Worm (Caenorhabditis elegans) whole organism, early embryonic: Measurements from ENCODE around the gene str-160.

Source experiments
- F13C5.2 ChIP-seq: sonication (generic microtip); optimal IDR thresholded peaks from 2 replicates; lab custom pipeline; 2017; ENCODE audit warnings: mild to moderate bottlenecking, missing genetic modification characterization, inconsistent platforms, missing compliant biosample characterization
- aly-1 ChIP-seq: sonication (generic microtip); optimal IDR thresholded peaks from 2 replicates; lab custom pipeline; 2016; ENCODE audit warnings: missing genetic modification characterization, missing compliant biosample characterization
- ama-1 ChIP-seq: fragments of 150-350 bp; optimal IDR thresholded peaks from 2 replicates; lab custom pipeline; 2014
- ceh-36 ChIP-seq: sonication (generic microtip); optimal IDR thresholded peaks from 2 replicates; lab custom pipeline; 2016; ENCODE audit warnings: missing genetic modification characterization, inconsistent platforms, missing compliant biosample characterization
- flt-1 ChIP-seq: fragments of 200-800 bp; sonication (Bioruptor generic); IDR thresholded peaks from 2 replicates; pipeline ENCODE4 v1.3.6; 2022; ENCODE audit warnings: missing genetic modification characterization, missing compliant biosample characterization
- hnd-1 ChIP-seq: sonication (generic microtip); optimal IDR thresholded peaks from 2 replicates; lab custom pipeline; 2016; ENCODE audit warnings: missing genetic modification characterization, missing compliant biosample characterization
- pes-1 ChIP-seq: fragments of 200-800 bp; sonication (Bioruptor generic); IDR thresholded peaks from 2 replicates; pipeline ENCODE4 v1.3.6; 2022; ENCODE audit warnings: missing genetic modification reagents, missing genetic modification characterization, missing compliant biosample characterization
- scrt-1 ChIP-seq: fragments of 200-800 bp; sonication (Bioruptor generic); IDR thresholded peaks from 2 replicates; pipeline ENCODE4 v1.3.6; 2022; ENCODE audit warnings: missing genetic modification characterization, missing compliant biosample characterization
- sea-1 ChIP-seq: fragments of 200-800 bp; sonication (Bioruptor generic); conservative IDR thresholded peaks from 2 replicates; pipeline ENCODE4 v1.3.6; 2022; ENCODE audit warnings: missing genetic modification characterization, missing compliant biosample characterization
- tbx-11 ChIP-seq: fragments of 200-800 bp; sonication (Bioruptor generic); IDR thresholded peaks from 2 replicates; pipeline ENCODE4 v1.3.6; 2022; ENCODE audit warnings: missing genetic modification characterization, missing compliant biosample characterization
- tbx-37 ChIP-seq: fragments of 200-800 bp; sonication (Bioruptor generic); conservative IDR thresholded peaks from 2 replicates; pipeline ENCODE4 v1.3.6; 2022; ENCODE audit warnings: missing genetic modification reagents, missing genetic modification characterization, missing compliant biosample characterization
- tra-4 ChIP-seq: sonication (generic microtip); optimal IDR thresholded peaks from 2 replicates; lab custom pipeline; 2017; ENCODE audit warnings: missing genetic modification characterization, missing compliant biosample characterization

- TF ChIP-seq aly-1 (tag; lab: Kevin White, UChicago) (no peak), tbx-37 (GFP tag; lab: Robert Waterston, UW) (no peak), ceh-36 (tag; lab: Kevin White, UChicago) (no peak), ama-1 (lab: Kevin White, UChicago) (no peak), flt-1 (no peak), hnd-1 (tag; lab: Kevin White, UChicago) (no peak), pes-1 (GFP tag; lab: Robert Waterston, UW) (no peak), scrt-1 (GFP tag; lab: Robert Waterston, UW) (no peak), tbx-11 (GFP tag; lab: Robert Waterston, UW) (no peak), F13C5.2 (tag; lab: Kevin White, UChicago) (no peak), tra-4 (tag; lab: Kevin White, UChicago) (no peak), sea-1 (GFP tag; lab: Robert Waterston, UW) (no peak)
These were observed 23.8 kb upstream of the str-160 start, which contains the start of gene srw-100 for ce11 chrV:1710909-1711308.
